Fruit fly (Drosophila melanogaster) whole organism, embryonic: ENCODE data around the gene PpV.

Experiments used
- Adf1 ChIP-seq: fragments of 200-800 bp; sonication (Bioruptor generic); IDR thresholded peaks from 2 replicates; pipeline ENCODE4 v1.3.6; 2022; ENCODE audit warnings: missing biosample characterization, missing genetic modification characterization
- Atf6 ChIP-seq: fragments of 200-800 bp; sonication (Bioruptor generic); IDR thresholded peaks from 2 replicates; pipeline ENCODE4 v1.3.6; 2022; ENCODE audit warnings: missing biosample characterization, missing genetic modification characterization
- CG11504 ChIP-seq: fragments of 200-800 bp; sonication (Bioruptor generic); optimal IDR thresholded peaks from 3 replicates; lab custom pipeline; 2019; ENCODE audit warnings: missing biosample characterization, mild to moderate bottlenecking, missing genetic modification characterization, moderate library complexity
- CG11560 ChIP-seq: fragments of 200-800 bp; sonication (Bioruptor generic); IDR thresholded peaks from 3 replicates; pipeline ENCODE4 v1.3.6; 2022; ENCODE audit warnings: missing biosample characterization, missing genetic modification characterization
- CG12104 ChIP-seq: fragments of 200-800 bp; sonication (Bioruptor generic); optimal IDR thresholded peaks from 3 replicates; lab custom pipeline; 2016; ENCODE audit warnings: missing biosample characterization, missing genetic modification characterization
- CG12155 ChIP-seq: fragments of 200-800 bp; sonication (Bioruptor generic); optimal IDR thresholded peaks from 3 replicates; lab custom pipeline; 2016; ENCODE audit warnings: missing biosample characterization, missing genetic modification characterization
- CG12942 ChIP-seq: fragments of 200-800 bp; sonication (Bioruptor generic); optimal IDR thresholded peaks from 3 replicates; lab custom pipeline; 2016; ENCODE audit warnings: missing biosample characterization, missing genetic modification characterization
- CG14860 ChIP-seq: fragments of 200-800 bp; sonication (Bioruptor generic); IDR thresholded peaks from 3 replicates; pipeline ENCODE4 v1.3.6; 2022; ENCODE audit warnings: missing biosample characterization, missing genetic modification characterization; ENCODE audit not compliant: partially characterized antibody
- CG15011 ChIP-seq: fragments of 200-800 bp; sonication (Bioruptor generic); optimal IDR thresholded peaks from 3 replicates; lab custom pipeline; 2018; ENCODE audit warnings: missing biosample characterization, mild to moderate bottlenecking, missing genetic modification characterization
- CG18262 ChIP-seq: fragments of 200-800 bp; optimal IDR thresholded peaks from 3 replicates; lab custom pipeline; 2019; ENCODE audit warnings: missing biosample characterization, mild to moderate bottlenecking, missing genetic modification characterization, moderate library complexity
- CG2116 ChIP-seq: fragments of 200-800 bp; sonication (Bioruptor generic); optimal IDR thresholded peaks from 3 replicates; lab custom pipeline; 2018; ENCODE audit warnings: missing biosample characterization, mild to moderate bottlenecking, missing genetic modification characterization
- CG6254 ChIP-seq: fragments of 200-800 bp; sonication (Bioruptor generic); optimal IDR thresholded peaks from 3 replicates; lab custom pipeline; 2017; ENCODE audit warnings: mild to moderate bottlenecking, missing biosample characterization, missing genetic modification reagents, missing genetic modification characterization
- CG6272 ChIP-seq: fragments of 200-800 bp; sonication (Bioruptor generic); IDR thresholded peaks from 2 replicates; pipeline ENCODE4 v1.3.6; 2022; ENCODE audit warnings: missing biosample characterization, missing genetic modification characterization
- CG6689 ChIP-seq: fragments of 200-800 bp; sonication (Bioruptor generic); IDR thresholded peaks from 2 replicates; pipeline ENCODE4 v1.3.6; 2022; ENCODE audit warnings: missing biosample characterization, missing genetic modification characterization
- CG7556 ChIP-seq: fragments of 200-800 bp; sonication (Bioruptor generic); optimal IDR thresholded peaks from 2 replicates; lab custom pipeline; 2017; ENCODE audit warnings: missing biosample characterization, mild to moderate bottlenecking, missing genetic modification characterization
- Camta ChIP-seq: fragments of 200-800 bp; sonication (Bioruptor generic); optimal IDR thresholded peaks from 2 replicates; lab custom pipeline; 2016; ENCODE audit warnings: missing biosample characterization, missing genetic modification characterization
- Eip74EF ChIP-seq, 2 experiments: fragments of 200-800 bp in 1 of 2; fragments of >200 bp in 1 of 2; sonication (Bioruptor generic) in 1 of 2; optimal IDR thresholded peaks; 2 replicates each; lab custom pipeline; 2017 to 2019; ENCODE audit warnings: missing biosample characterization in 2 of 2, missing genetic modification characterization in 2 of 2, mild to moderate bottlenecking in 1 of 2, moderate library complexity in 1 of 2
- Ets97D ChIP-seq: fragments of 200-800 bp; sonication (Bioruptor generic); optimal IDR thresholded peaks from 3 replicates; lab custom pipeline; 2016; ENCODE audit warnings: missing biosample characterization, missing genetic modification characterization
- Gug ChIP-seq: fragments of 200-800 bp; sonication (Bioruptor generic); IDR thresholded peaks from 4 replicates; pipeline ENCODE4 v1.3.6; 2022; ENCODE audit warnings: missing biosample characterization, missing genetic modification characterization
- H2.0 ChIP-seq: fragments of 200-800 bp; sonication (Bioruptor generic); IDR thresholded peaks from 2 replicates; pipeline ENCODE4 v1.3.6; 2022; ENCODE audit warnings: missing biosample characterization, missing genetic modification characterization
- Hmx ChIP-seq: fragments of 200-800 bp; sonication (Bioruptor generic); optimal IDR thresholded peaks from 2 replicates; lab custom pipeline; 2016; ENCODE audit warnings: missing biosample characterization, missing genetic modification characterization
- Jarid2 ChIP-seq: fragments of 200-800 bp; sonication (Bioruptor generic); optimal IDR thresholded peaks from 3 replicates; lab custom pipeline; 2017; ENCODE audit warnings: mild to moderate bottlenecking, missing biosample characterization, missing genetic modification reagents, missing genetic modification characterization
- MTF-1 ChIP-seq: fragments of 200-800 bp; sonication (Bioruptor generic); optimal IDR thresholded peaks from 2 replicates; lab custom pipeline; 2018; ENCODE audit warnings: missing biosample characterization, mild to moderate bottlenecking, missing genetic modification characterization, borderline replicate concordance
- Meics ChIP-seq: fragments of 200-800 bp; sonication (Bioruptor generic); optimal IDR thresholded peaks from 2 replicates; lab custom pipeline; 2017; ENCODE audit warnings: missing biosample characterization, mild to moderate bottlenecking, missing genetic modification characterization
- Optix ChIP-seq: fragments of 200-800 bp; sonication (Bioruptor generic); IDR thresholded peaks from 3 replicates; pipeline ENCODE4 v1.3.6; 2022; ENCODE audit warnings: missing biosample characterization, missing genetic modification characterization
- Taf1 ChIP-seq: fragments of 200-800 bp; sonication (Bioruptor generic); IDR thresholded peaks from 2 replicates; pipeline ENCODE4 v1.3.6; 2022; ENCODE audit warnings: missing biosample characterization, missing genetic modification characterization
- ab ChIP-seq: fragments of 200-800 bp; sonication (Bioruptor generic); optimal IDR thresholded peaks from 2 replicates; lab custom pipeline; 2016; ENCODE audit warnings: missing biosample characterization, missing genetic modification characterization
- aop ChIP-seq: fragments of 200-800 bp; sonication (Bioruptor generic); IDR thresholded peaks from 2 replicates; pipeline ENCODE4 v1.3.6; 2022; ENCODE audit warnings: missing biosample characterization, missing genetic modification characterization
- bigmax ChIP-seq: fragments of 200-800 bp; sonication (Bioruptor generic); optimal IDR thresholded peaks from 2 replicates; lab custom pipeline; 2018; ENCODE audit warnings: missing biosample characterization, mild to moderate bottlenecking, missing genetic modification characterization
- bsh ChIP-seq, 2 experiments: fragments of 200-800 bp; sonication (Bioruptor generic); optimal IDR thresholded peaks; 2 replicates each; lab custom pipeline; 2017 to 2018; ENCODE audit warnings: mild to moderate bottlenecking in 2 of 2, missing biosample characterization in 2 of 2, missing genetic modification characterization in 2 of 2, moderate library complexity in 1 of 2
- cato ChIP-seq: fragments of 200-800 bp; sonication (Bioruptor generic); optimal IDR thresholded peaks from 2 replicates; lab custom pipeline; 2016; ENCODE audit warnings: missing biosample characterization, missing genetic modification characterization, borderline replicate concordance
- caup ChIP-seq: fragments of 200-800 bp; sonication (Bioruptor generic); optimal IDR thresholded peaks from 3 replicates; lab custom pipeline; 2017; ENCODE audit warnings: missing biosample characterization, mild to moderate bottlenecking, missing genetic modification characterization, moderate library complexity; ENCODE audit not compliant: severe bottlenecking
- dmrt99B ChIP-seq: fragments of 200-800 bp; sonication (Bioruptor generic); optimal IDR thresholded peaks from 2 replicates; lab custom pipeline; 2018; ENCODE audit warnings: missing biosample characterization, mild to moderate bottlenecking, missing genetic modification characterization, moderate library complexity
- eyg ChIP-seq: fragments of 200-800 bp; sonication (Bioruptor generic); optimal IDR thresholded peaks from 3 replicates; lab custom pipeline; 2016; ENCODE audit warnings: missing biosample characterization, missing genetic modification characterization
- lola ChIP-seq, 3 experiments: fragments of >200 bp in 2 of 3; fragments of 200-800 bp in 1 of 3; sonication (Bioruptor generic) in 1 of 3; optimal IDR thresholded peaks; 2 replicates each; lab custom pipeline; 2017 to 2019; ENCODE audit warnings: missing biosample characterization in 3 of 3, missing genetic modification characterization in 3 of 3, mild to moderate bottlenecking in 1 of 3, moderate library complexity in 1 of 3
- mld ChIP-seq: fragments of 200-800 bp; sonication (Bioruptor generic); IDR thresholded peaks from 3 replicates; pipeline ENCODE4 v1.3.6; 2022; ENCODE audit warnings: missing biosample characterization, missing genetic modification characterization; ENCODE audit not compliant: partially characterized antibody
- pan ChIP-seq, 4 experiments: fragments of >200 bp in 3 of 4; fragments of 200-800 bp in 1 of 4; sonication (Bioruptor generic) in 1 of 4; optimal IDR thresholded peaks in 3 of 4; IDR thresholded peaks in 1 of 4; 2 replicates each; pipeline versions ENCODE4 v1.3.6 to Lab custom; 2017 to 2022; ENCODE audit warnings: missing biosample characterization in 2 of 4, missing genetic modification characterization in 2 of 4, mixed read lengths in 1 of 4
- pho ChIP-seq: fragments of 200-800 bp; sonication (Bioruptor generic); optimal IDR thresholded peaks from 2 replicates; lab custom pipeline; 2016; ENCODE audit warnings: missing biosample characterization, missing genetic modification characterization
- ro ChIP-seq: fragments of 200-800 bp; sonication (Bioruptor generic); IDR thresholded peaks from 2 replicates; pipeline ENCODE4 v1.3.6; 2022; ENCODE audit warnings: missing biosample characterization, missing genetic modification characterization
- row ChIP-seq: fragments of 200-800 bp; sonication (Bioruptor generic); IDR thresholded peaks from 3 replicates; pipeline ENCODE4 v1.3.6; 2022; ENCODE audit warnings: missing biosample characterization, missing genetic modification characterization
- shn ChIP-seq: fragments of 200-800 bp; sonication (Bioruptor generic); optimal IDR thresholded peaks from 3 replicates; lab custom pipeline; 2016; ENCODE audit warnings: missing biosample characterization, missing genetic modification characterization
- stc ChIP-seq: fragments of 200-800 bp; sonication (Bioruptor generic); IDR thresholded peaks from 2 replicates; pipeline ENCODE4 v1.3.6; 2022; ENCODE audit warnings: missing biosample characterization, missing genetic modification characterization
- ttk ChIP-seq: fragments of 200-800 bp; sonication (Bioruptor generic); IDR thresholded peaks from 2 replicates; pipeline ENCODE4 v2.1.2; 2022; ENCODE audit warnings: missing biosample characterization, missing genetic modification characterization
- tup ChIP-seq: fragments of 200-800 bp; sonication (Bioruptor generic); optimal IDR thresholded peaks from 2 replicates; lab custom pipeline; 2016; ENCODE audit warnings: missing biosample characterization, mild to moderate bottlenecking, missing genetic modification characterization, moderate library complexity
- vfl ChIP-seq: fragments of 200-800 bp; sonication (Bioruptor generic); optimal IDR thresholded peaks from 2 replicates; lab custom pipeline; 2016; ENCODE audit warnings: missing biosample characterization, missing genetic modification characterization
- zen2 ChIP-seq: fragments of 200-800 bp; sonication (Bioruptor generic); IDR thresholded peaks from 3 replicates; pipeline ENCODE4 v1.3.6; 2022; ENCODE audit warnings: missing biosample characterization, missing genetic modification characterization; ENCODE audit not compliant: partially characterized antibody
- zfh2 ChIP-seq: fragments of 200-800 bp; sonication (Bioruptor generic); optimal IDR thresholded peaks from 2 replicates; lab custom pipeline; 2016; ENCODE audit warnings: missing biosample characterization, missing genetic modification characterization

PpV gene

dm6 chrX:6338738-6339614, 33.7 kb downstream of the PpV start (continued):
- no peak for TF ChIP-seq CG6272 (GFP tag; lab: Robert Waterston, UW)
- TF ChIP-seq CG6254 (GFP tag; lab: Kevin White, UChicago), result peak; percentile 15
- TF ChIP-seq bigmax (GFP tag; lab: Kevin White, UChicago), result no peak
- no peak for TF ChIP-seq ab (GFP tag; lab: Kevin White, UChicago)
- TF ChIP-seq bsh (GFP tag; optimal IDR thresholded peaks at IDR 0.05; lab: Kevin White, UChicago), result peak in 1 of 2 experiments; percentile 21
- TF ChIP-seq zfh2 (GFP tag; lab: Kevin White, UChicago), result peak; percentile 13
- TF ChIP-seq stc (GFP tag; lab: Robert Waterston, UW), result no peak
- TF ChIP-seq vfl (GFP tag; lab: Kevin White, UChicago), result no peak
- TF ChIP-seq tup, result no peak
- no peak for TF ChIP-seq shn
- peak; percentile 25 for TF ChIP-seq pho (GFP tag; lab: Kevin White, UChicago)
- TF ChIP-seq ro, result no peak
- TF ChIP-seq CG11560 (tag; lab: Robert Waterston, UW), result no peak
- TF ChIP-seq aop (GFP tag; lab: Robert Waterston, UW), result no peak
- no peak for TF ChIP-seq CG15011
- TF ChIP-seq CG6689 (GFP tag; lab: Robert Waterston, UW), result no peak
- TF ChIP-seq Meics (GFP tag; lab: Kevin White, UChicago), result peak; percentile 29
- no peak for TF ChIP-seq eyg
- TF ChIP-seq MTF-1 (GFP tag; lab: Kevin White, UChicago), result no peak
- peak; percentile 40; the same call in 1 of the 3 replicates for TF ChIP-seq row (GFP tag; lab: Robert Waterston, UW)
- TF ChIP-seq mld, result no peak
- no peak for TF ChIP-seq Atf6
- TF ChIP-seq ttk (GFP tag; lab: Robert Waterston, UW), result peak; percentile 6; the same call in 1 of the 2 replicates
- TF ChIP-seq Ets97D (GFP tag; lab: Kevin White, UChicago), result no peak
- no peak for TF ChIP-seq cato (GFP tag; lab: Kevin White, UChicago)
- peak; percentile 31 for TF ChIP-seq CG18262
- peak; percentile 56; the same call in 2 of the 4 replicates for TF ChIP-seq Gug
- TF ChIP-seq zen2 (GFP tag; lab: Robert Waterston, UW), result no peak
- no peak for TF ChIP-seq lola (GFP tag; optimal IDR thresholded peaks at IDR 0.05; lab: Kevin White, UChicago)
- TF ChIP-seq CG7556, result peak; percentile 54
- TF ChIP-seq CG12155 (GFP tag; lab: Kevin White, UChicago), result peak; percentile 8
- TF ChIP-seq Optix (GFP tag; lab: Robert Waterston, UW), result no peak
- TF ChIP-seq CG14860 (GFP tag; lab: Robert Waterston, UW), result no peak
- TF ChIP-seq Adf1, result no peak
- no peak for TF ChIP-seq caup
- no peak for TF ChIP-seq H2.0 (GFP tag; lab: Robert Waterston, UW)
- TF ChIP-seq dmrt99B (tag; lab: Kevin White, UChicago), result peak; percentile 32
- no peak for TF ChIP-seq CG12942 (GFP tag; lab: Kevin White, UChicago)
- no peak for TF ChIP-seq pan (optimal IDR thresholded peaks at IDR 0.05; lab: Kevin White, UChicago)
- TF ChIP-seq pan (GFP tag; optimal IDR thresholded peaks at IDR 0.05 in 1 of 2, IDR thresholded peaks at IDR 0.05 in 1 of 2), result peak in 1 of 2 experiments; percentile 31
- no peak for TF ChIP-seq Hmx (GFP tag; lab: Kevin White, UChicago)
- TF ChIP-seq Eip74EF (GFP tag; optimal IDR thresholded peaks at IDR 0.05; lab: Kevin White, UChicago), result no peak
- no peak for TF ChIP-seq CG12104 (GFP tag; lab: Kevin White, UChicago)
- no peak for TF ChIP-seq Jarid2 (GFP tag; lab: Kevin White, UChicago)
- TF ChIP-seq CG11504, result peak; percentile 45
- TF ChIP-seq Taf1 (GFP tag; lab: Robert Waterston, UW), result no peak
- TF ChIP-seq Camta (GFP tag; lab: Kevin White, UChicago), result no peak
- no peak for TF ChIP-seq CG2116 (GFP tag; lab: Kevin White, UChicago)
